Worm (Caenorhabditis elegans): ENCODE measurements around the gene clec-149.

- TF ChIP-seq fos-1 (tag; optimal IDR thresholded peaks at IDR 0.05) (no peak), nhr-28 (tag; optimal IDR thresholded peaks at IDR 0.05) (no peak), nhr-77 (tag; optimal IDR thresholded peaks at IDR 0.05) (no peak), lim-7 (GFP tag; IDR thresholded peaks at IDR 0.05) (no peak), unc-39 (tag; optimal IDR thresholded peaks at IDR 0.05) (no peak), zfp-2 (tag; optimal IDR thresholded peaks at IDR 0.05) (no peak), ZK546.5 (tag; optimal IDR thresholded peaks at IDR 0.05) (no peak), pha-4 (GFP tag; IDR thresholded peaks at IDR 0.05) (no peak), pha-4 (tag; optimal IDR thresholded peaks at IDR 0.05) (no peak), fkh-10 (GFP tag; optimal IDR thresholded peaks at IDR 0.05) (no peak)
These were observed 27.9 kb upstream of the clec-149 start, which contains the start of gene trpp-11 for ce11 chrIII:794984-795596.
